Fruit fly (Drosophila melanogaster): ENCODE data around the gene Cpr67Fa1.

Cpr67Fa1 gene

DNA sequence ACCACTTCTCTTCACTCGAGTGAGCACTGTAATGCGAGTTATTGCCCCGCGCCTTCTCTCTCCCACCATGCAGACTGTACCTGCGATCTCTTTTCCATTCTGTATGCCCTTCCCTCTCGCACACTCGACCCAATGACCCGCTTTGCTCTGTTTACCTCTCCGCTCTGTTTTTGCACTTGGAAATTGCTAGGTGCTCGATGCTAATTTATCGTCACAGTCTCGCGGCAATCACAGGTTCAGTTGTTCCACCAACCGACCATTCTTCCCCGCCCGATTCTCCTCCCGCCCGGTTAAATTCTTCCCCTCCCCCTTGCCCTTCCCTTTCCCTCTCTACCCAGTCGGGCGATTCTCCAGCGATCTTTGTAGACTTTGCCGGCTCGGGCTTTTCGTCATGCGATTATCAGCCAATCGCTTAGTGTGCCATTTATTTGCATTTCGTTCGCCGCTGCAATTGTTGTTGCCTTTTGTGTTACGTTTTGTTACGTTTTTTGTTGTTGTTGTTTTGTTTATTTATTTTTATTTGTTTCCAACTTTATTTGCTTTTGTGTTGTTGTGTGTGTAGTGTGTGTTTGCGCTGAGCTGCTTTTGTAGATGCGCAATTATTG lies 21.9 kb upstream of the Cpr67Fa1 start (continued):
- TF ChIP-seq eg (GFP tag; IDR thresholded peaks at IDR 0.05) = peak; percentile 86
- no peak for TF ChIP-seq Eip93F (GFP tag; optimal IDR thresholded peaks at IDR 0.05)
- TF ChIP-seq CG10669 (GFP tag; optimal IDR thresholded peaks at IDR 0.05) = peak; percentile 21
- TF ChIP-seq CG1621 (tag; optimal IDR thresholded peaks at IDR 0.05) = peak; percentile 24
- peak; percentile 67 for TF ChIP-seq CG15336 (GFP tag; IDR thresholded peaks at IDR 0.05)
- peak; percentile 65 for TF ChIP-seq net (GFP tag; optimal IDR thresholded peaks at IDR 0.05)
- peak in 1 of 2 experiments; percentile 48 for TF ChIP-seq salr (GFP tag; optimal IDR thresholded peaks at IDR 0.05)
- TF ChIP-seq Lpt (GFP tag; optimal IDR thresholded peaks at IDR 0.05) = peak; percentile 46

DNA sequence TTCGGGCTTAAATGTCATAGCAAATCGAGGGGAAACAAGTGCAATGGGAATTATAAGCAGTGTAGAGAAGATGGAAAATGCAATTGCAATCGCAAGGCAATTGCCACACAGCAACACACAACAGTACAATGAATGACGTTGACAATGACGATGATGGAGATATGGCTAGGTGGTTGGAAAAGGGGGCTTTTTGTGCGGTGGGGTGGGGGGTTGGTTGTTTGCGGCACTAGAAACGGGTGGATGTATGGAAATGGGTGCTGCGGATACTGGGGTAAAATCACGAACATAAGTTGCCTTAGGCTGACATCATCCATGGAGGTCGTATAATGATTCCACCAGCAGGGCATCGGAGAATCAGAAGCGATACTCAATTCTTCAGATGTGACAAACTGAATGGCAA lies 20.6 kb upstream of the Cpr67Fa1 start:
- TF ChIP-seq eg (GFP tag; IDR thresholded peaks at IDR 0.05) (0 out of 3 replicates have a peak, but pooled peaks have one; percentile 18), CG11294 (GFP tag; IDR thresholded peaks at IDR 0.05) (no peak), svp (GFP tag) (no peak), esn (GFP tag; optimal IDR thresholded peaks at IDR 0.05) (no peak), ss (GFP tag; optimal IDR thresholded peaks at IDR 0.05) (no peak)

DNA sequence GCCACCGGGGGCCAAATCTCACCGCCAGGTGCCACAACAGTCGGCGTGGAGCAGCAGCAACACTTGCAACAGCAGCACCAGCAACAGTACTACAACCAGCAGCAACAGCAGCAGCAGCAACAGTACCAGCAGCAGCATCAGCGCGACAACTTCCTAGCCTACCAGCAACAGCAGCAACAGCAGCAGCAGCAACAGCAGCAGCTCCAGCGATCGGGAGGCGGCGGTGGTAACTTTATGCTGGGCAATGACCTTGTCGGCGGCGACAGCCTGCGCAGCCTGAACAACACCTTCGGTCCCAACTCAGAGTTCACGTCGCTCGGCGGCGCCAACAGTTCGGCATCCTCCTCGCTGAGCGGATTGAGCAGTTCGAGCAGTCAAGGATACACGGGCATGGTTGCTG lies 19.7 kb upstream of the Cpr67Fa1 start:
- TF ChIP-seq dsx (GFP tag; optimal IDR thresholded peaks at IDR 0.05; ENCODE audit: poor library complexity, severe bottlenecking) (no peak), CG6854 (GFP tag; optimal IDR thresholded peaks at IDR 0.05) (no peak), pdm3 (GFP tag; optimal IDR thresholded peaks at IDR 0.05) (no peak), CG11902 (GFP tag; optimal IDR thresholded peaks at IDR 0.05) (no peak), CG8319 (GFP tag; optimal IDR thresholded peaks at IDR 0.05) (no peak)

DNA sequence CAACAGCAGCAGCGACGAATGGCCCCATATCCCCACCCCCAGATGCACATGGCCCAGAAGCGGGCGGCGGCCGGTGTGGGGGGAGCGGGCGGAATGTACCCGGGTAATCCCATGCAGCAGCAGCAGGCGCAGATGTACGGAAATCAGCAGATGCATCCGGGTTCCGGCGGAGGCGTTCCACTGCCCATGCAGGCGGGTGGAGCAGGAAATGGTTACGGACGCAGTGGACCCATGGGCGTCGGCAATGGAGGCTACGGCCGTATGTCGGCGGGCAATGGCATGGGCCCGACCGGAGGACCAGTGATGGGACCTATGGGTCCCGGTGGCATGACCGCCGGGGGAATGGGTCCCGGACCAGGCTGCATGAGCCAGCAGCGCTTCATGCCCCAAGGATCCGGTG lies 18.3 kb upstream of the Cpr67Fa1 start:
- no peak for TF ChIP-seq dsx (GFP tag; optimal IDR thresholded peaks at IDR 0.05; ENCODE audit: poor library complexity, severe bottlenecking)
- no peak for TF ChIP-seq Sox15 (GFP tag; optimal IDR thresholded peaks at IDR 0.05)
- no peak for TF ChIP-seq Eip75B (GFP tag; optimal IDR thresholded peaks at IDR 0.05)
- no peak for TF ChIP-seq svp (GFP tag)
- no peak for TF ChIP-seq CG6854 (GFP tag; optimal IDR thresholded peaks at IDR 0.05)
- TF ChIP-seq Hr4 (GFP tag; optimal IDR thresholded peaks at IDR 0.05) = no peak
- TF ChIP-seq Met (GFP tag; optimal IDR thresholded peaks at IDR 0.05) = no peak
- no peak for TF ChIP-seq Sox14 (GFP tag; optimal IDR thresholded peaks at IDR 0.05)

DNA sequence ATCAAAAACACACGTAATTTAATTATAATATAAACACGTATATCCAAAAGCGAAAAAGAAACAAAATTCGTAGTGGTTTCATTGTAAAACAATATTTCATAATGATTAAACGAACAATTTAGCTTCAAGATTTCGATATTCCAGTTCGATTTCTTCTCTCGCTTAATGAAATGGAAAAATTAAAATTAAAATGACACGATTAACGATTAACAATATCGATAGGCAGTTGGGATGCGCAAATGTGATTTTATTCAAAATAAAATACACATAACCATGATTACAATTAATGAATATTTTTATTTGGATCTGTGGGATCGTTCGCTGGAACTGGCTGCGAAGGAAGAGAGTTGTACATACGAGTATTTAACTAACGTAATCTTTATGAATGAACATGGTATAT lies 13.8 kb upstream of the Cpr67Fa1 start:
- TF ChIP-seq CG11294 (GFP tag; IDR thresholded peaks at IDR 0.05) (no peak), Smox (GFP tag; optimal IDR thresholded peaks at IDR 0.05) (no peak), Eip93F (GFP tag; optimal IDR thresholded peaks at IDR 0.05) (no peak), CG34406 (GFP tag; optimal IDR thresholded peaks at IDR 0.05) (no peak), Gug (GFP tag; IDR thresholded peaks at IDR 0.05) (no peak), CG11902 (GFP tag; optimal IDR thresholded peaks at IDR 0.05) (no peak)

DNA sequence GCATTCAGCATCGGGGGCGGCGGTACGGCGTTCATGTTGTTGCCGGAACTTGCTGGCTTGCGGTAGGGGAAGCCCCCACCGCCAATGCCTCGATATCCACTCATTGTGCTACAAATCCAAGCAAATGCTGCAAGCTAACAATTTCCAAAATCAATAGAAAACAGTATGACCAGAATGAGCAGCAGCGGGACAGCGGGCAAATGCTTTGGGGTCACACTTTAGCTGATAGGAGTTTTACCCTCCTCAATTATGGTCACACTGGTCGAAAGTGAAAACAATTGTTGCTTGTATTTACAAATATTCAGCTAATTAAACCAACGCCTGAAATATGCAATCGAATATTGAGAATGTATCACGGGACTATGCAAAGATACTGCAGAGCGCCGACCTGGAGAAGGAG lies 10.9 kb upstream of the Cpr67Fa1 start, which contains the start of the genes CG6418 and Blos4:
TSS of gene CG6418 (minus strand) at position 196 of the 400 bp plus-strand sequence.
TSS of gene Blos4 (plus strand) at position 244 of the 400 bp plus-strand sequence.
- peak; percentile 11 for TF ChIP-seq Sox14 (GFP tag; optimal IDR thresholded peaks at IDR 0.05)
- no peak for TF ChIP-seq spab (GFP tag; optimal IDR thresholded peaks at IDR 0.05)
- peak; percentile 79 for TF ChIP-seq Blimp-1 (GFP tag; optimal IDR thresholded peaks at IDR 0.05)

DNA sequence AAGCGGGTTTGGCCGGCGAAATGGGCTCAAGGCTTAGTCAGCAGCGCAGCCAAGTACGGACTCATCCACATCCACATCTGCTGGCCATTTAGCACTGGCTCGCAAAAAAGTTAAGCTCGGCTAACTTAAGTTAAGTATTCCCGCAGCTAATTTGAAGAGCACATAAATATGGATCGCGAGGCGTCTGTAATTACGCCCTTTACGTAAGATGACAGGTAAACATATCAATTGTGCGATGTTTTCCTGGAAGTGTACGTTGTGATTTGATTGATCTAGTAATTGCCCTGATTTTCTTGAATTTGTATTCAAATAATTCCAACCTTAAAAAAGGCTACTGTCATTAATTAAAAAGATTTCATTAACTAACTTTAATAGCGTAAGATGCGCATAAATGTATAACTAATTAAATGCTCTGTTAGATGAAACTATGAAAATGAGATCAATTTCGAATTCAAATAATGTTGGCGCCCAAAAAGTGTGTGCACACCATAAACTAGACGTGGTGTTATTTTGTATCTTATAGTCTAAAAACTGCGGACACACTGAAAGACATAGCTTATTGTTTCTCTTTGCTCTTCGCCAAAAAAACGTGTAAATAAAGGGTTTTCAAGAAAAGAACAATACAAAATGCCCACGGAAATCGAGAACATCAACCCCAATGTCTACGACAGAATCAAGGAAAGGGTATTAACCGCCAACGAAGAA lies 7.3 kb upstream of the Cpr67Fa1 start, which contains the start of the genes CG6409 and galla-2:
TSS of gene CG6409 (minus strand) at position 51 of the 705 bp plus-strand sequence.
TSS of gene galla-2 (plus strand) at position 555 of the 705 bp plus-strand sequence.
- no peak for TF ChIP-seq vri (GFP tag; optimal IDR thresholded peaks at IDR 0.05)
- TF ChIP-seq CG31627 (GFP tag; optimal IDR thresholded peaks at IDR 0.05) = no peak
- TF ChIP-seq dsx (GFP tag; optimal IDR thresholded peaks at IDR 0.05; ENCODE audit: poor library complexity, severe bottlenecking) = no peak
- peak; percentile 65 for TF ChIP-seq fkh (GFP tag; optimal IDR thresholded peaks at IDR 0.05)
- no peak for TF ChIP-seq ss (GFP tag; optimal IDR thresholded peaks at IDR 0.05)

Measured in whole organism, prepupa.